In the genomic region with DNA sequence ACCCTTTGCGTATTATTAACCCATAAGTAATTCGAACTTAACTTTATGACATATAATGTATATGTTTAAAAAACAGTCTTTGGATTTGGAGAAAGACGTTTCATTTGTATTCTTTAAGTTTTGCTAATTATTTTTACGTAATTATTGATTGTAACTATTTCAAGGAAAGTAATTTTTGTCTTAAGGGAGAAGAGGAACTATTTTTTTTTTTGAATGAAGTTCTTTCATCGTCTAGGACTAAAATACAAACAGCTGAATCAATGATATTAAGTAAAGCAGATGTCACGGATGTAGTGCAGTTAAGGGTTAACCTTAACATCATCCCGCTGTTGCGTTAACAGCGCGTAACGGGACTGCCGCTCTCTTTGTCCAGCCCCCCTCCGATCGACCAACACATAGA, we compare ENCODE assay signal across 1 fruit fly cellular context.
TF ChIP-seq lines count a peak whose summit lies in the region.

No protein-coding gene starts in this region.

TF ChIP-seq in whole organism, embryonic, 481 proteins besides CTCF, POLR2A, EP300 and RAD21 (continued from another document and continues in another):
- TF ChIP-seq exex (tag; optimal IDR thresholded peaks at IDR 0.05; lab: Kevin White, UChicago) (no peak), CG15073 (GFP tag; optimal IDR thresholded peaks at IDR 0.05; lab: Kevin White, UChicago) (no peak), CG3838 (GFP tag; optimal IDR thresholded peaks at IDR 0.05; lab: Kevin White, UChicago) (no peak), jing (GFP tag; optimal IDR thresholded peaks at IDR 0.05; lab: Kevin White, UChicago) (no peak), tx (GFP tag; optimal IDR thresholded peaks at IDR 0.05; lab: Kevin White, UChicago) (no peak), B-H2 (GFP tag; optimal IDR thresholded peaks at IDR 0.05; lab: Kevin White, UChicago) (no peak), Gsc (GFP tag; IDR thresholded peaks at IDR 0.05; lab: Robert Waterston, UW) (no peak), inv (GFP tag; IDR thresholded peaks at IDR 0.05; lab: Robert Waterston, UW; ENCODE audit: partially characterized antibody) (no peak), lilli (GFP tag; optimal IDR thresholded peaks at IDR 0.05; lab: Kevin White, UChicago) (peak; percentile 60), Antp (GFP tag; optimal IDR thresholded peaks at IDR 0.05; lab: Kevin White, UChicago) (no peak), sima (GFP tag; optimal IDR thresholded peaks at IDR 0.05; lab: Kevin White, UChicago) (no peak), gro (GFP tag; optimal IDR thresholded peaks at IDR 0.05; lab: Kevin White, UChicago) (peak; percentile 16), lbe (GFP tag; optimal IDR thresholded peaks at IDR 0.05; lab: Kevin White, UChicago) (no peak), CG30020 (tag; optimal IDR thresholded peaks at IDR 0.05; lab: Kevin White, UChicago) (no peak), fd3F (GFP tag; optimal IDR thresholded peaks at IDR 0.05; lab: Kevin White, UChicago) (no peak), crc (GFP tag; optimal IDR thresholded peaks at IDR 0.05; lab: Kevin White, UChicago) (no peak), odd (GFP tag; optimal IDR thresholded peaks at IDR 0.05; lab: Kevin White, UChicago) (no peak), unpg (GFP tag; optimal IDR thresholded peaks at IDR 0.05; lab: Kevin White, UChicago) (peak; percentile 51), p53 (GFP tag; optimal IDR thresholded peaks at IDR 0.05; lab: Kevin White, UChicago) (no peak), CG10654 (GFP tag; optimal IDR thresholded peaks at IDR 0.05; lab: Kevin White, UChicago) (no peak), Fer2 (tag; optimal IDR thresholded peaks at IDR 0.05; lab: Kevin White, UChicago) (no peak), CG10462 (GFP tag; optimal IDR thresholded peaks at IDR 0.05; lab: Kevin White, UChicago) (no peak), pfk (GFP tag; optimal IDR thresholded peaks at IDR 0.05; lab: Kevin White, UChicago) (no peak), sna (GFP tag; IDR thresholded peaks at IDR 0.05; lab: Robert Waterston, UW; ENCODE audit: partially characterized antibody) (no peak), croc (GFP tag; conservative IDR thresholded peaks at IDR 0.05; lab: Robert Waterston, UW) (no peak), Doc2 (GFP tag; IDR thresholded peaks at IDR 0.05; lab: Robert Waterston, UW) (no peak), Dad (GFP tag; optimal IDR thresholded peaks at IDR 0.05; lab: Kevin White, UChicago) (no peak), D19A (tag; optimal IDR thresholded peaks at IDR 0.05; lab: Kevin White, UChicago) (peak; percentile 28), zfh2 (GFP tag; optimal IDR thresholded peaks at IDR 0.05; lab: Kevin White, UChicago) (no peak), CG3065 (GFP tag; optimal IDR thresholded peaks at IDR 0.05; lab: Kevin White, UChicago) (no peak), CG7786 (GFP tag; optimal IDR thresholded peaks at IDR 0.05; lab: Kevin White, UChicago) (no peak), lov (optimal IDR thresholded peaks at IDR 0.05; lab: Kevin White, UChicago) (no peak), lov (GFP tag; IDR thresholded peaks at IDR 0.05; lab: Robert Waterston, UW) (no peak), CG1792 (GFP tag; optimal IDR thresholded peaks at IDR 0.05; lab: Kevin White, UChicago) (no peak), CG8765 (GFP tag; IDR thresholded peaks at IDR 0.05; lab: Robert Waterston, UW) (no peak), CG8944 (GFP tag; optimal IDR thresholded peaks at IDR 0.05; lab: Kevin White, UChicago) (no peak), CG32772 (GFP tag; IDR thresholded peaks at IDR 0.05; lab: Robert Waterston, UW) (no peak), CG13424 (tag; optimal IDR thresholded peaks at IDR 0.05; lab: Kevin White, UChicago) (peak; percentile 55), tup (GFP tag; optimal IDR thresholded peaks at IDR 0.05; lab: Kevin White, UChicago) (no peak), CG1647 (GFP tag; optimal IDR thresholded peaks at IDR 0.05; lab: Kevin White, UChicago) (no peak), HmgD (GFP tag; optimal IDR thresholded peaks at IDR 0.05; lab: Kevin White, UChicago) (no peak), cg (GFP tag; optimal IDR thresholded peaks at IDR 0.05; lab: Kevin White, UChicago) (no peak), CG2116 (GFP tag; optimal IDR thresholded peaks at IDR 0.05; lab: Kevin White, UChicago) (peak; percentile 3), Lpt (GFP tag; optimal IDR thresholded peaks at IDR 0.05; lab: Kevin White, UChicago) (no peak), ssp (GFP tag; IDR thresholded peaks at IDR 0.05; lab: Robert Waterston, UW) (no peak), CG11398 (GFP tag; optimal IDR thresholded peaks at IDR 0.05; lab: Kevin White, UChicago) (no peak), CG34376 (GFP tag; optimal IDR thresholded peaks at IDR 0.05; lab: Kevin White, UChicago) (no peak), cad (GFP tag; optimal IDR thresholded peaks at IDR 0.05; lab: Kevin White, UChicago) (no peak), chm (GFP tag; IDR thresholded peaks at IDR 0.05; lab: Robert Waterston, UW) (no peak), her (GFP tag; optimal IDR thresholded peaks at IDR 0.05; lab: Kevin White, UChicago) (no peak), Drgx (GFP tag; IDR thresholded peaks at IDR 0.05; lab: Robert Waterston, UW) (no peak), CG7839 (tag; optimal IDR thresholded peaks at IDR 0.05; lab: Kevin White, UChicago) (peak; percentile 67), NC2β (GFP tag; optimal IDR thresholded peaks at IDR 0.05; lab: Kevin White, UChicago) (no peak), CG17186 (GFP tag; optimal IDR thresholded peaks at IDR 0.05; lab: Kevin White, UChicago) (no peak), CG9609 (GFP tag; optimal IDR thresholded peaks at IDR 0.05; lab: Kevin White, UChicago) (no peak), Scr (GFP tag; IDR thresholded peaks at IDR 0.05; lab: Robert Waterston, UW; ENCODE audit: partially characterized antibody) (no peak), Rfx (GFP tag; IDR thresholded peaks at IDR 0.05; lab: Robert Waterston, UW) (0 out of 2 replicates have a peak, but pooled peaks have one; percentile 14), D19B (GFP tag; optimal IDR thresholded peaks at IDR 0.05; lab: Kevin White, UChicago) (no peak), E2f2 (GFP tag; IDR thresholded peaks at IDR 0.05; lab: Robert Waterston, UW) (no peak; the same call in 1 of the 2 replicates), CG4617 (GFP tag; optimal IDR thresholded peaks at IDR 0.05; lab: Kevin White, UChicago; ENCODE audit: borderline replicate concordance) (no peak), CG18599 (GFP tag; optimal IDR thresholded peaks at IDR 0.05; lab: Kevin White, UChicago) (peak; percentile 78), zen2 (GFP tag; IDR thresholded peaks at IDR 0.05; lab: Robert Waterston, UW; ENCODE audit: partially characterized antibody) (no peak), pzg (GFP tag; optimal IDR thresholded peaks at IDR 0.05; lab: Kevin White, UChicago) (no peak), CG4360 (GFP tag; IDR thresholded peaks at IDR 0.05; lab: Robert Waterston, UW) (no peak), jigr1 (GFP tag; IDR thresholded peaks at IDR 0.05; lab: Robert Waterston, UW) (no peak), kni (GFP tag; optimal IDR thresholded peaks at IDR 0.05; lab: Kevin White, UChicago) (no peak), CG1602 (GFP tag; optimal IDR thresholded peaks at IDR 0.05; lab: Kevin White, UChicago) (no peak), al (GFP tag; IDR thresholded peaks at IDR 0.05; lab: Robert Waterston, UW) (no peak), CG3163 (GFP tag; optimal IDR thresholded peaks at IDR 0.05; lab: Kevin White, UChicago) (no peak), grau (tag; optimal IDR thresholded peaks at IDR 0.05; lab: Kevin White, UChicago) (peak; percentile 59), slbo (GFP tag; IDR thresholded peaks at IDR 0.05; lab: Robert Waterston, UW) (no peak), row (GFP tag; IDR thresholded peaks at IDR 0.05; lab: Robert Waterston, UW) (peak; percentile 47; the same call in 2 of the 3 replicates), cas (GFP tag; IDR thresholded peaks at IDR 0.05; lab: Robert Waterston, UW) (no peak), CG5953 (GFP tag; IDR thresholded peaks at IDR 0.05; lab: Robert Waterston, UW) (no peak), tll (GFP tag; optimal IDR thresholded peaks at IDR 0.05; lab: Kevin White, UChicago) (no peak), slou (GFP tag; optimal IDR thresholded peaks at IDR 0.05; lab: Kevin White, UChicago) (no peak), nmo (GFP tag; optimal IDR thresholded peaks at IDR 0.05; lab: Kevin White, UChicago) (peak; percentile 57), Trl (optimal IDR thresholded peaks at IDR 0.05; lab: Kevin White, UChicago) (no peak), Trl (GFP tag; optimal IDR thresholded peaks at IDR 0.05; lab: Kevin White, UChicago) (peak; percentile 45), Oli (tag; optimal IDR thresholded peaks at IDR 0.05; lab: Kevin White, UChicago) (peak; percentile 53), stc (GFP tag; IDR thresholded peaks at IDR 0.05; lab: Robert Waterston, UW) (no peak), CG11085 (GFP tag; IDR thresholded peaks at IDR 0.05; lab: Robert Waterston, UW) (no peak), GATAe (GFP tag; conservative IDR thresholded peaks at IDR 0.05; lab: Robert Waterston, UW) (no peak), CG3281 (GFP tag; optimal IDR thresholded peaks at IDR 0.05; lab: Kevin White, UChicago) (peak; percentile 62), Dbx (GFP tag; IDR thresholded peaks at IDR 0.05; lab: Robert Waterston, UW) (no peak), CG14860 (GFP tag; IDR thresholded peaks at IDR 0.05; lab: Robert Waterston, UW; ENCODE audit: partially characterized antibody) (no peak), ci (GFP tag; IDR thresholded peaks at IDR 0.05; lab: Robert Waterston, UW) (no peak), CG1233 (GFP tag; optimal IDR thresholded peaks at IDR 0.05; lab: Kevin White, UChicago) (no peak), Max (GFP tag; optimal IDR thresholded peaks at IDR 0.05; lab: Kevin White, UChicago) (peak; percentile 42), CG15514 (GFP tag; optimal IDR thresholded peaks at IDR 0.05; lab: Kevin White, UChicago) (no peak), gce (GFP tag; IDR thresholded peaks at IDR 0.05; lab: Robert Waterston, UW) (no peak), CG16779 (GFP tag; IDR thresholded peaks at IDR 0.05; lab: Robert Waterston, UW) (no peak), HLH4C (GFP tag; IDR thresholded peaks at IDR 0.05; lab: Robert Waterston, UW; ENCODE audit: partially characterized antibody) (no peak), ato (GFP tag; IDR thresholded peaks at IDR 0.05; lab: Robert Waterston, UW; ENCODE audit: partially characterized antibody) (no peak), CG15601 (tag; optimal IDR thresholded peaks at IDR 0.05; lab: Kevin White, UChicago) (no peak), Abd-B (GFP tag; optimal IDR thresholded peaks at IDR 0.05; lab: Kevin White, UChicago) (peak; percentile 3), BEAF-32 (GFP tag; optimal IDR thresholded peaks at IDR 0.05; lab: Kevin White, UChicago) (no peak), CG17359 (tag; optimal IDR thresholded peaks at IDR 0.05; lab: Kevin White, UChicago) (peak; percentile 47), dmrt11E (tag; optimal IDR thresholded peaks at IDR 0.05; lab: Kevin White, UChicago) (peak; percentile 50), sens-2 (GFP tag; IDR thresholded peaks at IDR 0.05; lab: Robert Waterston, UW) (no peak), eyg (GFP tag; optimal IDR thresholded peaks at IDR 0.05; lab: Kevin White, UChicago) (no peak), pita (GFP tag; optimal IDR thresholded peaks at IDR 0.05; lab: Kevin White, UChicago) (no peak), CG4707 (GFP tag; optimal IDR thresholded peaks at IDR 0.05; lab: Kevin White, UChicago) (no peak), pb (GFP tag; optimal IDR thresholded peaks at IDR 0.05; lab: Kevin White, UChicago) (no peak), CG2712 (tag; optimal IDR thresholded peaks at IDR 0.05; lab: Kevin White, UChicago) (peak; percentile 43), Hmx (GFP tag; optimal IDR thresholded peaks at IDR 0.05; lab: Kevin White, UChicago) (peak; percentile 21), CG10543 (GFP tag; optimal IDR thresholded peaks at IDR 0.05; lab: Kevin White, UChicago) (no peak), pan (optimal IDR thresholded peaks at IDR 0.05; lab: Kevin White, UChicago) (no peak), pan (GFP tag; optimal IDR thresholded peaks at IDR 0.05 in 1 of 2, IDR thresholded peaks at IDR 0.05 in 1 of 2) (no peak), CG11696 (GFP tag; IDR thresholded peaks at IDR 0.05; lab: Robert Waterston, UW) (no peak), trem (tag; optimal IDR thresholded peaks at IDR 0.05; lab: Kevin White, UChicago) (no peak), z (GFP tag; IDR thresholded peaks at IDR 0.05; lab: Robert Waterston, UW) (no peak), CG16863 (GFP tag; optimal IDR thresholded peaks at IDR 0.05; lab: Kevin White, UChicago) (no peak), CG9876 (GFP tag; optimal IDR thresholded peaks at IDR 0.05; lab: Kevin White, UChicago) (no peak), Ptx1 (GFP tag; IDR thresholded peaks at IDR 0.05; lab: Robert Waterston, UW) (peak; percentile 33; the same call in 1 of the 2 replicates), Ravus (GFP tag; IDR thresholded peaks at IDR 0.05; lab: Robert Waterston, UW) (no peak), Gug (GFP tag; IDR thresholded peaks at IDR 0.05; lab: Robert Waterston, UW) (no peak), NfI (GFP tag; optimal IDR thresholded peaks at IDR 0.05; lab: Kevin White, UChicago) (peak; percentile 30), caup (GFP tag; optimal IDR thresholded peaks at IDR 0.05; lab: Kevin White, UChicago; ENCODE audit: severe bottlenecking) (peak; percentile 51), repo (GFP tag; optimal IDR thresholded peaks at IDR 0.05; lab: Kevin White, UChicago) (no peak), Kr (GFP tag; optimal IDR thresholded peaks at IDR 0.05; lab: Kevin White, UChicago) (no peak), sisA (GFP tag; IDR thresholded peaks at IDR 0.05; lab: Robert Waterston, UW) (no peak), luna (GFP tag; optimal IDR thresholded peaks at IDR 0.05; lab: Kevin White, UChicago) (no peak), YL-1 (GFP tag; optimal IDR thresholded peaks at IDR 0.05; lab: Kevin White, UChicago) (no peak), dysf (GFP tag; IDR thresholded peaks at IDR 0.05; lab: Robert Waterston, UW) (peak; percentile 53; the same call in 1 of the 3 replicates), ase (GFP tag; IDR thresholded peaks at IDR 0.05; lab: Robert Waterston, UW) (no peak), Mrtf (GFP tag; IDR thresholded peaks at IDR 0.05; lab: Robert Waterston, UW) (no peak), CG4328 (GFP tag; optimal IDR thresholded peaks at IDR 0.05; lab: Kevin White, UChicago) (no peak), fd64A (GFP tag; optimal IDR thresholded peaks at IDR 0.05; lab: Kevin White, UChicago) (no peak), Aef1 (GFP tag; IDR thresholded peaks at IDR 0.05; lab: Robert Waterston, UW) (no peak), CG34224 (GFP tag; IDR thresholded peaks at IDR 0.05; lab: Robert Waterston, UW; ENCODE audit: partially characterized antibody) (no peak), disco-r (GFP tag; optimal IDR thresholded peaks at IDR 0.05; lab: Kevin White, UChicago) (no peak), CG11560 (tag; IDR thresholded peaks at IDR 0.05; lab: Robert Waterston, UW) (no peak)
